Fruit fly (Drosophila melanogaster) whole organism, embryonic: ENCODE measurements around the gene Pif1B.

ENCODE experiments used
- CG1024 ChIP-seq: fragments of 200-800 bp; sonication (Bioruptor generic); IDR thresholded peaks from 2 replicates; pipeline ENCODE4 v1.3.6; 2022; ENCODE audit warnings: missing biosample characterization, missing genetic modification characterization
- CG1529 ChIP-seq: fragments of 200-800 bp; sonication (Bioruptor generic); optimal IDR thresholded peaks from 3 replicates; lab custom pipeline; 2018; ENCODE audit warnings: missing biosample characterization, missing genetic modification characterization
- Gsc ChIP-seq: fragments of 200-800 bp; sonication (Bioruptor generic); IDR thresholded peaks from 2 replicates; pipeline ENCODE4 v1.3.6; 2022; ENCODE audit warnings: missing biosample characterization, missing genetic modification characterization
- Sox100B ChIP-seq: fragments of 200-800 bp; sonication (Bioruptor generic); optimal IDR thresholded peaks from 3 replicates; lab custom pipeline; 2018; ENCODE audit warnings: missing biosample characterization, mild to moderate bottlenecking, missing genetic modification characterization
- Sox102F ChIP-seq: fragments of 200-800 bp; sonication (Bioruptor generic); optimal IDR thresholded peaks from 2 replicates; lab custom pipeline; 2018; ENCODE audit warnings: missing biosample characterization, mild to moderate bottlenecking, missing genetic modification characterization, moderate library complexity
- knrl ChIP-seq: fragments of 200-800 bp; sonication (Bioruptor generic); IDR thresholded peaks from 3 replicates; pipeline ENCODE4 v1.3.6; 2022; ENCODE audit warnings: missing biosample characterization, missing genetic modification characterization; ENCODE audit not compliant: partially characterized antibody

dm6 chr3R:8731597-8732263 is 69.2 kb downstream of the Pif1B start, which contains the start of the genes M1BP and CG8202:
- peak; percentile 97 for TF ChIP-seq Sox100B (GFP tag; lab: Kevin White, UChicago)
- TF ChIP-seq CG1024 (GFP tag; lab: Robert Waterston, UW) = 0 out of 2 replicates have a peak, but pooled peaks have one; percentile 3
- no peak for TF ChIP-seq knrl
- TF ChIP-seq CG1529 (GFP tag; lab: Kevin White, UChicago) = peak; percentile 64
- TF ChIP-seq Gsc (GFP tag; lab: Robert Waterston, UW) = no peak; the same call in 1 of the 2 replicates
- peak; percentile 91 for TF ChIP-seq Sox102F (GFP tag; lab: Kevin White, UChicago)
